Worm (Caenorhabditis elegans) whole organism, young adult: Measurements from ENCODE around the gene F44A2.3.

Source experiments
- F33H1.4 ChIP-seq: fragments of 200-800 bp; sonication (Bioruptor generic); IDR thresholded peaks from 2 replicates; pipeline ENCODE4 v1.3.6; 2022; ENCODE audit warnings: missing genetic modification reagents, missing genetic modification characterization, missing compliant biosample characterization
- F52B5.7 ChIP-seq: sonication (generic microtip); optimal IDR thresholded peaks from 2 replicates; lab custom pipeline; 2016; ENCODE audit warnings: mild to moderate bottlenecking, missing genetic modification characterization, missing compliant biosample characterization
- F57A8.1 ChIP-seq: fragments of 200-800 bp; sonication (Bioruptor generic); optimal IDR thresholded peaks from 2 replicates; lab custom pipeline; 2018; ENCODE audit warnings: mild to moderate bottlenecking, missing genetic modification characterization, moderate library complexity, missing compliant biosample characterization
- T26A5.8 ChIP-seq: sonication (generic microtip); optimal IDR thresholded peaks from 2 replicates; lab custom pipeline; 2016; ENCODE audit warnings: missing genetic modification characterization, missing compliant biosample characterization
- Y79H2A.3 ChIP-seq: fragments of 200-800 bp; sonication (Bioruptor generic); conservative IDR thresholded peaks from 2 replicates; pipeline ENCODE4 v1.3.6; 2022; ENCODE audit warnings: missing genetic modification reagents, missing genetic modification characterization, missing compliant biosample characterization
- Y95B8A.8 ChIP-seq: fragments of 200-800 bp; sonication (Bioruptor generic); IDR thresholded peaks from 2 replicates; pipeline ENCODE4 v1.3.6; 2022; ENCODE audit warnings: missing genetic modification reagents, missing genetic modification characterization, missing compliant biosample characterization
- ZK185.1 ChIP-seq: sonication (generic microtip); optimal IDR thresholded peaks from 2 replicates; lab custom pipeline; 2016; ENCODE audit warnings: mild to moderate bottlenecking, missing genetic modification characterization, missing compliant biosample characterization; ENCODE audit not compliant: poor library complexity, severe bottlenecking
- ama-1 ChIP-seq, 3 experiments: fragments of 150-350 bp in 1 of 3; sonication (generic microtip) in 2 of 3; optimal IDR thresholded peaks; 2 replicates each; lab custom pipeline; 2014 to 2018; ENCODE audit warnings: missing biosample characterization in 2 of 3, missing genetic modification characterization in 2 of 3, missing genetic modification reagents in 2 of 3
- aptf-3 ChIP-seq: fragments of 200-800 bp; sonication (Bioruptor generic); IDR thresholded peaks from 2 replicates; pipeline ENCODE4 v1.3.6; 2022; ENCODE audit warnings: missing genetic modification characterization, missing compliant biosample characterization
- atf-7 ChIP-seq: sonication (generic microtip); optimal IDR thresholded peaks from 2 replicates; lab custom pipeline; 2017; ENCODE audit warnings: mild to moderate bottlenecking, missing genetic modification characterization, missing compliant biosample characterization
- attf-3 ChIP-seq: fragments of 200-800 bp; sonication (Bioruptor generic); conservative IDR thresholded peaks from 2 replicates; pipeline ENCODE4 v1.3.6; 2022; ENCODE audit warnings: missing genetic modification reagents, missing genetic modification characterization, missing compliant biosample characterization
- attf-6 ChIP-seq: fragments of 200-800 bp; sonication (Bioruptor generic); IDR thresholded peaks from 2 replicates; pipeline ENCODE4 v1.3.6; 2022; ENCODE audit warnings: missing genetic modification reagents, missing genetic modification characterization, missing compliant biosample characterization
- bed-2 ChIP-seq: fragments of 200-800 bp; sonication (Bioruptor generic); IDR thresholded peaks from 2 replicates; pipeline ENCODE4 v1.3.6; 2022; ENCODE audit warnings: missing genetic modification reagents, missing genetic modification characterization, missing compliant biosample characterization
- cebp-1 ChIP-seq, 2 experiments: fragments of 200-800 bp in 1 of 2; sonication (Bioruptor generic) in 1 of 2; sonication (generic microtip) in 1 of 2; IDR thresholded peaks in 1 of 2; optimal IDR thresholded peaks in 1 of 2; 2 replicates each; pipeline versions ENCODE4 v1.3.6 to Lab custom; 2017 to 2022; ENCODE audit warnings: missing compliant biosample characterization in 2 of 2, missing genetic modification characterization in 2 of 2, mild to moderate bottlenecking in 1 of 2, missing genetic modification reagents in 1 of 2, moderate library complexity in 1 of 2
- cebp-2 ChIP-seq: fragments of 200-800 bp; sonication (Bioruptor generic); IDR thresholded peaks from 2 replicates; pipeline ENCODE4 v1.3.6; 2022; ENCODE audit warnings: missing genetic modification characterization, missing compliant biosample characterization
- ceh-100 ChIP-seq: fragments of 200-800 bp; sonication (Bioruptor generic); IDR thresholded peaks from 2 replicates; pipeline ENCODE4 v1.3.6; 2022; ENCODE audit warnings: missing genetic modification reagents, missing genetic modification characterization, missing compliant biosample characterization
- ceh-58 ChIP-seq: fragments of 200-800 bp; sonication (Bioruptor generic); IDR thresholded peaks from 2 replicates; pipeline ENCODE4 v1.3.6; 2022; ENCODE audit warnings: missing genetic modification characterization, missing compliant biosample characterization
- egl-18 ChIP-seq: fragments of 200-800 bp; sonication (Bioruptor generic); IDR thresholded peaks from 2 replicates; pipeline ENCODE4 v1.3.6; 2022; ENCODE audit warnings: missing genetic modification reagents, missing genetic modification characterization, missing compliant biosample characterization
- egl-44 ChIP-seq: fragments of 200-800 bp; sonication (Bioruptor generic); IDR thresholded peaks from 2 replicates; pipeline ENCODE4 v1.3.6; 2022; ENCODE audit warnings: missing genetic modification reagents, missing genetic modification characterization, missing compliant biosample characterization
- egrh-3 ChIP-seq: fragments of 200-800 bp; sonication (Bioruptor generic); IDR thresholded peaks from 2 replicates; pipeline ENCODE4 v1.3.6; 2022; ENCODE audit warnings: missing genetic modification reagents, missing genetic modification characterization, missing compliant biosample characterization
- ekl-4 ChIP-seq: fragments of 200-800 bp; sonication (Bioruptor generic); IDR thresholded peaks from 2 replicates; pipeline ENCODE4 v1.3.6; 2022; ENCODE audit warnings: missing genetic modification reagents, missing genetic modification characterization, missing compliant biosample characterization
- ets-4 ChIP-seq: fragments of 200-800 bp; sonication (Bioruptor generic); optimal IDR thresholded peaks from 2 replicates; lab custom pipeline; 2018; ENCODE audit warnings: mild to moderate bottlenecking, missing genetic modification characterization, missing compliant biosample characterization
- hmg-1.2 ChIP-seq: fragments of 200-800 bp; sonication (Bioruptor generic); IDR thresholded peaks from 2 replicates; pipeline ENCODE4 v1.3.6; 2022; ENCODE audit warnings: missing genetic modification reagents, missing genetic modification characterization, missing compliant biosample characterization
- hsf-1 ChIP-seq: fragments of 200-800 bp; sonication (Bioruptor generic); IDR thresholded peaks from 2 replicates; pipeline ENCODE4 v1.3.6; 2022; ENCODE audit warnings: missing genetic modification reagents, missing genetic modification characterization, missing compliant biosample characterization
- lag-1 ChIP-seq: fragments of 200-800 bp; sonication (Bioruptor generic); IDR thresholded peaks from 2 replicates; pipeline ENCODE4 v1.3.6; 2022; ENCODE audit warnings: missing genetic modification reagents, missing genetic modification characterization, missing compliant biosample characterization
- lin-26 ChIP-seq: fragments of 200-800 bp; sonication (Bioruptor generic); IDR thresholded peaks from 2 replicates; pipeline ENCODE4 v1.3.6; 2022; ENCODE audit warnings: missing genetic modification reagents, missing genetic modification characterization, missing compliant biosample characterization
- lin-40 ChIP-seq: sonication (generic microtip); optimal IDR thresholded peaks from 2 replicates; lab custom pipeline; 2016; ENCODE audit warnings: missing genetic modification characterization, mild to moderate bottlenecking, missing compliant biosample characterization, missing genotype, missing genetic modification reagents
- lir-1 ChIP-seq: fragments of 200-800 bp; sonication (Bioruptor generic); conservative IDR thresholded peaks from 2 replicates; pipeline ENCODE4 v1.3.6; 2022; ENCODE audit warnings: missing genetic modification reagents, missing genetic modification characterization, missing compliant biosample characterization
- madf-3 ChIP-seq: fragments of 200-800 bp; sonication (Bioruptor generic); IDR thresholded peaks from 2 replicates; pipeline ENCODE4 v1.3.6; 2022; ENCODE audit warnings: missing genetic modification reagents, missing genetic modification characterization, missing compliant biosample characterization
- madf-6 ChIP-seq: fragments of 200-800 bp; sonication (Bioruptor generic); IDR thresholded peaks from 2 replicates; pipeline ENCODE4 v1.3.6; 2022; ENCODE audit warnings: missing genetic modification reagents, missing genetic modification characterization, missing compliant biosample characterization
- mcd-1 ChIP-seq: fragments of 200-800 bp; sonication (Bioruptor generic); IDR thresholded peaks from 2 replicates; pipeline ENCODE4 v1.3.6; 2022; ENCODE audit warnings: missing genetic modification reagents, missing genetic modification characterization, missing compliant biosample characterization
- mxl-1 ChIP-seq: sonication (generic microtip); optimal IDR thresholded peaks from 2 replicates; lab custom pipeline; 2016; ENCODE audit warnings: missing genetic modification characterization, missing compliant biosample characterization
- nfya-2 ChIP-seq: fragments of 200-800 bp; sonication (Bioruptor generic); IDR thresholded peaks from 2 replicates; pipeline ENCODE4 v1.3.6; 2022; ENCODE audit warnings: missing genetic modification reagents, missing genetic modification characterization, missing compliant biosample characterization
- nhr-90 ChIP-seq: sonication (generic microtip); optimal IDR thresholded peaks from 2 replicates; lab custom pipeline; 2016; ENCODE audit warnings: missing genotype, mild to moderate bottlenecking, missing genetic modification characterization, missing compliant biosample characterization
- rcor-1 ChIP-seq: fragments of 200-800 bp; sonication (Bioruptor generic); IDR thresholded peaks from 2 replicates; pipeline ENCODE4 v1.3.6; 2022; ENCODE audit warnings: missing genetic modification reagents, missing genetic modification characterization, missing compliant biosample characterization
- rec-8 ChIP-seq, 2 experiments: sonication (generic microtip); optimal IDR thresholded peaks; 2 replicates each; lab custom pipeline; 2016; ENCODE audit warnings: mild to moderate bottlenecking in 2 of 2, missing genetic modification characterization in 2 of 2, missing genetic modification reagents in 2 of 2, missing genotype in 2 of 2, missing biosample characterization in 1 of 2, missing compliant biosample characterization in 1 of 2, moderate library complexity in 1 of 2
- sdz-38 ChIP-seq: sonication (generic microtip); optimal IDR thresholded peaks from 2 replicates; lab custom pipeline; 2016; ENCODE audit warnings: missing genotype, missing genetic modification characterization, missing compliant biosample characterization
- snpc-1.1 ChIP-seq: sonication (generic microtip); optimal IDR thresholded peaks from 2 replicates; lab custom pipeline; 2017; ENCODE audit warnings: missing genetic modification characterization, mild to moderate bottlenecking, missing compliant biosample characterization, antibody characterized with exemption, moderate library complexity, missing genotype, missing genetic modification reagents; ENCODE audit not compliant: insufficient read depth
- snpc-3.4 ChIP-seq: sonication (generic microtip); optimal IDR thresholded peaks from 2 replicates; lab custom pipeline; 2017; ENCODE audit warnings: missing genetic modification characterization, mild to moderate bottlenecking, missing compliant biosample characterization, antibody characterized with exemption, moderate library complexity, missing genotype, missing genetic modification reagents
- snpc-4 ChIP-seq, 5 experiments: fragments of 150-350 bp in 1 of 5; sonication (generic microtip) in 4 of 5; optimal IDR thresholded peaks; 2 replicates each; lab custom pipeline; 2014 to 2018; ENCODE audit warnings: missing genetic modification characterization in 5 of 5, missing biosample characterization in 3 of 5, antibody characterized with exemption in 2 of 5, mild to moderate bottlenecking in 2 of 5, missing compliant biosample characterization in 2 of 5, missing genotype in 2 of 5, moderate library complexity in 2 of 5, missing genetic modification reagents in 1 of 5
- unc-130 ChIP-seq: sonication (generic microtip); optimal IDR thresholded peaks from 2 replicates; lab custom pipeline; 2016; ENCODE audit warnings: missing genetic modification reagents, missing genetic modification characterization, missing compliant biosample characterization
- zfh-2 ChIP-seq: fragments of 200-800 bp; sonication (Bioruptor generic); conservative IDR thresholded peaks from 2 replicates; pipeline ENCODE4 v1.3.6; 2022; ENCODE audit warnings: missing genetic modification reagents, missing genetic modification characterization, missing compliant biosample characterization
- ztf-28 ChIP-seq: fragments of 200-800 bp; sonication (Bioruptor generic); IDR thresholded peaks from 2 replicates; pipeline ENCODE4 v1.3.6; 2022; ENCODE audit warnings: missing genetic modification reagents, missing genetic modification characterization, missing compliant biosample characterization
- ztf-6 ChIP-seq: fragments of 200-800 bp; sonication (Bioruptor generic); IDR thresholded peaks from 2 replicates; pipeline ENCODE4 v1.3.6; 2022; ENCODE audit warnings: missing genetic modification reagents, missing genetic modification characterization, missing compliant biosample characterization

Gene F44A2.3

DNA sequence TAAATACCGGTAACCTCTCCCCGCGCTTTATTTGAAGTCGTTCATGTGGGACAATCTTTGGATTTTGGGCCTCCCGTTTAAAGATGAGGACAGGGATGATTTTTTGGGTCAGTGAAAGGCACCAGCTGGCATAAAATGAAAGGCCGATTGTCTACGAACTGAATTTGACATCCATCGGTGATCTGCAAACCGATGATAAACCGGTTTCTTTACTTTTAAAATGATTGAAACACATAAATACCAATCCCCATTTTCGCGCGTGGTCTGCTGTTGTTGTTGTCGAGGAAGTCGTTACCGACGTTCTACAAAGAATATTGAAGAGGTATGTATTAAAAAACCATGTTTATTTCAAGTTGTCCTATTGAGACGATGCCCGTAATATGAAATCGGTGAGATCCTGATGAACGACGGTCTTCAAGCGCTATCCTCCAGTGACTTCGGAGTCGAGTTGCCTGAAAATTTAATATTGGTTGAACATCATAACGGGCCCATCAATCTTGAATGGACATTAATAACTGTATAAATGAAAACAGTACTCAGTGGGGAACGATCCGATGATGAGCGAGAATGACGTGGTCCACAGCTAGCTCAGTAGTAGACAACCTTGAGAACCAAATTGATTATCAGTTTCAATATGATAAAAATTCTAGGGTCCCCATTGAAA is 37.9 kb downstream of the F44A2.3 start:
- TF ChIP-seq madf-6 (GFP tag; lab: Robert Waterston, UW) = peak; percentile 59
- 0 out of 2 replicates have a peak, but pooled peaks have one; percentile 44 for TF ChIP-seq mcd-1 (GFP tag; lab: Robert Waterston, UW)
- no peak for TF ChIP-seq F52B5.7 (tag; lab: Kevin White, UChicago)
- TF ChIP-seq ekl-4 (GFP tag; lab: Robert Waterston, UW) = peak; percentile 77
- TF ChIP-seq cebp-2 = peak; percentile 74; the same call in 1 of the 2 replicates
- TF ChIP-seq unc-130 (GFP tag; lab: Kevin White, UChicago) = no peak
- TF ChIP-seq hsf-1 (GFP tag; lab: Robert Waterston, UW) = peak; percentile 43; the same call in 1 of the 2 replicates
- 0 out of 2 replicates have a peak, but pooled peaks have one; percentile 7 for TF ChIP-seq ztf-6 (GFP tag; lab: Robert Waterston, UW)
- peak; percentile 57; the same call in 1 of the 2 replicates for TF ChIP-seq aptf-3 (GFP tag; lab: Robert Waterston, UW)
- TF ChIP-seq egrh-3 (GFP tag; lab: Robert Waterston, UW) = peak; percentile 31; the same call in 1 of the 2 replicates
- TF ChIP-seq lag-1 = no peak
- peak; percentile 90 for TF ChIP-seq madf-3 (GFP tag; lab: Robert Waterston, UW)
- peak; percentile 62; the same call in 1 of the 2 replicates for TF ChIP-seq rcor-1
- TF ChIP-seq lin-26 = no peak; the same call in 1 of the 2 replicates
- no peak for TF ChIP-seq snpc-4 (GFP tag; optimal IDR thresholded peaks at IDR 0.05; lab: Kevin White, UChicago)
- no peak for TF ChIP-seq snpc-4 (tag; optimal IDR thresholded peaks at IDR 0.05; lab: Kevin White, UChicago)
- TF ChIP-seq ama-1 (optimal IDR thresholded peaks at IDR 0.05; lab: Kevin White, UChicago) = peak; percentile 85
- TF ChIP-seq ama-1 (GFP tag; optimal IDR thresholded peaks at IDR 0.05; lab: Kevin White, UChicago) = peak in 1 of 2 experiments; percentile 45
- peak; percentile 34; the same call in 1 of the 2 replicates for TF ChIP-seq egl-44 (GFP tag; lab: Robert Waterston, UW)
- peak; percentile 15 for TF ChIP-seq snpc-1.1 (tag; lab: Kevin White, UChicago)
- TF ChIP-seq F57A8.1 (GFP tag; lab: Kevin White, UChicago) = no peak
- peak; percentile 47 for TF ChIP-seq atf-7 (tag; lab: Kevin White, UChicago)
- TF ChIP-seq ets-4 (GFP tag; lab: Kevin White, UChicago) = no peak
- TF ChIP-seq ceh-58 (GFP tag; lab: Robert Waterston, UW) = peak; percentile 69; the same call in 1 of the 2 replicates
- no peak for TF ChIP-seq mxl-1
- TF ChIP-seq egl-18 (GFP tag; lab: Robert Waterston, UW) = 0 out of 2 replicates have a peak, but pooled peaks have one; percentile 7
- peak; percentile 91 for TF ChIP-seq Y79H2A.3 (GFP tag; lab: Robert Waterston, UW)
- no peak for TF ChIP-seq T26A5.8 (tag; lab: Kevin White, UChicago)
- TF ChIP-seq nfya-2 (GFP tag; lab: Robert Waterston, UW) = no peak
- no peak for TF ChIP-seq bed-2 (GFP tag; lab: Robert Waterston, UW)
- TF ChIP-seq zfh-2 (GFP tag; lab: Robert Waterston, UW) = no peak
- TF ChIP-seq cebp-1 (GFP tag; IDR thresholded peaks at IDR 0.05; lab: Robert Waterston, UW) = peak; percentile 49; the same call in 1 of the 2 replicates
- peak; percentile 7 for TF ChIP-seq cebp-1 (tag; optimal IDR thresholded peaks at IDR 0.05; lab: Kevin White, UChicago)
- TF ChIP-seq ztf-28 = peak; percentile 59
- peak; percentile 82 for TF ChIP-seq Y95B8A.8 (GFP tag; lab: Robert Waterston, UW)
- no peak for TF ChIP-seq sdz-38 (tag; lab: Kevin White, UChicago)
- 0 out of 2 replicates have a peak, but pooled peaks have one; percentile 40 for TF ChIP-seq attf-3 (GFP tag; lab: Robert Waterston, UW)
- no peak for TF ChIP-seq lin-40 (tag; lab: Kevin White, UChicago)
- TF ChIP-seq nhr-90 (tag; lab: Kevin White, UChicago) = no peak
- TF ChIP-seq attf-6 (GFP tag; lab: Robert Waterston, UW) = peak; percentile 33
- TF ChIP-seq ceh-100 (GFP tag; lab: Robert Waterston, UW) = no peak; the same call in 1 of the 2 replicates
- 0 out of 2 replicates have a peak, but pooled peaks have one; percentile 27 for TF ChIP-seq lir-1 (GFP tag; lab: Robert Waterston, UW)
- no peak for TF ChIP-seq F33H1.4 (GFP tag; lab: Robert Waterston, UW)
- no peak for TF ChIP-seq rec-8 (tag; optimal IDR thresholded peaks at IDR 0.05; lab: Kevin White, UChicago)
- peak; percentile 56 for TF ChIP-seq hmg-1.2 (GFP tag; lab: Robert Waterston, UW)
- peak; percentile 51 for TF ChIP-seq ZK185.1
- TF ChIP-seq snpc-3.4 (tag; lab: Kevin White, UChicago) = no peak
